Fruit fly (Drosophila melanogaster) whole organism, pupa: ENCODE data around the gene Samuel.

Experiments used
- CG12605 ChIP-seq: fragments of 200-800 bp; sonication (Bioruptor generic); IDR thresholded peaks from 2 replicates; pipeline ENCODE4 v1.3.6; 2022; ENCODE audit warnings: missing biosample characterization, missing genetic modification characterization
- CG13204 ChIP-seq: fragments of 200-800 bp; sonication (Bioruptor generic); optimal IDR thresholded peaks from 2 replicates; lab custom pipeline; 2018; ENCODE audit warnings: missing biosample characterization, mild to moderate bottlenecking, missing genetic modification characterization, moderate library complexity
- CG14655 ChIP-seq: fragments of 200-800 bp; sonication (Bioruptor generic); optimal IDR thresholded peaks from 3 replicates; lab custom pipeline; 2017; ENCODE audit warnings: mild to moderate bottlenecking, missing biosample characterization, missing genetic modification reagents, missing genetic modification characterization
- CG15710 ChIP-seq: fragments of 200-800 bp; sonication (Bioruptor generic); optimal IDR thresholded peaks from 2 replicates; lab custom pipeline; 2018; ENCODE audit warnings: missing biosample characterization, mild to moderate bottlenecking, missing genetic modification characterization, moderate library complexity
- CG17806 ChIP-seq: fragments of 200-800 bp; sonication (Bioruptor generic); optimal IDR thresholded peaks from 2 replicates; lab custom pipeline; 2018; ENCODE audit warnings: missing biosample characterization, mild to moderate bottlenecking, missing genetic modification characterization, moderate library complexity
- CG34367 ChIP-seq: fragments of 200-800 bp; sonication (Bioruptor generic); optimal IDR thresholded peaks from 2 replicates; lab custom pipeline; 2018; ENCODE audit warnings: missing biosample characterization, mild to moderate bottlenecking, missing genetic modification characterization
- CG4496 ChIP-seq: fragments of 200-800 bp; sonication (Bioruptor generic); IDR thresholded peaks from 3 replicates; pipeline ENCODE4 v1.3.6; 2022; ENCODE audit warnings: missing biosample characterization, missing genetic modification characterization
- D1 ChIP-seq: fragments of 200-800 bp; sonication (Bioruptor generic); optimal IDR thresholded peaks from 2 replicates; lab custom pipeline; 2018; ENCODE audit warnings: missing biosample characterization, mild to moderate bottlenecking, missing genetic modification characterization, moderate library complexity
- EcR ChIP-seq: fragments of 200-800 bp; sonication (Bioruptor generic); optimal IDR thresholded peaks from 3 replicates; lab custom pipeline; 2019; ENCODE audit warnings: missing biosample characterization, missing genetic modification characterization, mild to moderate bottlenecking, moderate library complexity, missing genetic modification reagents
- Ets98B ChIP-seq: fragments of 200-800 bp; sonication (Bioruptor generic); IDR thresholded peaks from 2 replicates; pipeline ENCODE4 v1.3.6; 2022; ENCODE audit warnings: missing biosample characterization, missing genetic modification characterization
- Snoo ChIP-seq: fragments of 200-800 bp; sonication (Bioruptor generic); optimal IDR thresholded peaks from 3 replicates; lab custom pipeline; 2017; ENCODE audit warnings: missing biosample characterization, mild to moderate bottlenecking, missing genetic modification characterization, inconsistent platforms
- fd96Ca ChIP-seq: fragments of 200-800 bp; sonication (Bioruptor generic); IDR thresholded peaks from 3 replicates; pipeline ENCODE4 v1.3.6; 2022; ENCODE audit warnings: missing biosample characterization, missing genetic modification characterization
- gl ChIP-seq: fragments of 200-800 bp; sonication (Bioruptor generic); optimal IDR thresholded peaks from 2 replicates; lab custom pipeline; 2018; ENCODE audit warnings: missing biosample characterization, mild to moderate bottlenecking, missing genetic modification characterization

- TF ChIP-seq fd96Ca (GFP tag; lab: Robert Waterston, UW), result no peak
- TF ChIP-seq CG17806 (tag; lab: Kevin White, UChicago), result peak; percentile 29
- peak; percentile 27 for TF ChIP-seq EcR (GFP tag; lab: Kevin White, UChicago)
- TF ChIP-seq CG13204 (GFP tag; lab: Kevin White, UChicago), result no peak
- no peak for TF ChIP-seq D1 (tag; lab: Kevin White, UChicago)
- TF ChIP-seq Ets98B (GFP tag; lab: Robert Waterston, UW), result no peak
- no peak for TF ChIP-seq CG14655 (GFP tag; lab: Kevin White, UChicago)
- 0 out of 3 replicates have a peak, but pooled peaks have one; percentile 11 for TF ChIP-seq CG4496 (GFP tag; lab: Robert Waterston, UW)
- peak; percentile 13 for TF ChIP-seq CG34367 (tag; lab: Kevin White, UChicago)
- TF ChIP-seq Snoo, result no peak
- TF ChIP-seq CG15710 (tag; lab: Kevin White, UChicago), result peak; percentile 54
- no peak for TF ChIP-seq gl (tag; lab: Kevin White, UChicago)
- TF ChIP-seq CG12605 (GFP tag; lab: Robert Waterston, UW), result no peak
Observed at dm6 chr2L:11051644-11052492, 14.9 kb downstream of the Samuel start.
